Fruit fly (Drosophila melanogaster) whole organism, pupa: ENCODE results near the gene beta-Spec.

Source experiments
- CG13204 ChIP-seq: fragments of 200-800 bp; sonication (Bioruptor generic); optimal IDR thresholded peaks from 2 replicates; lab custom pipeline; 2018; ENCODE audit warnings: missing biosample characterization, mild to moderate bottlenecking, missing genetic modification characterization, moderate library complexity
- CG17806 ChIP-seq: fragments of 200-800 bp; sonication (Bioruptor generic); optimal IDR thresholded peaks from 2 replicates; lab custom pipeline; 2018; ENCODE audit warnings: missing biosample characterization, mild to moderate bottlenecking, missing genetic modification characterization, moderate library complexity
- CG9948 ChIP-seq: fragments of 200-800 bp; sonication (Bioruptor generic); optimal IDR thresholded peaks from 2 replicates; lab custom pipeline; 2018; ENCODE audit warnings: missing biosample characterization, mild to moderate bottlenecking, missing genetic modification characterization, moderate library complexity

DNA sequence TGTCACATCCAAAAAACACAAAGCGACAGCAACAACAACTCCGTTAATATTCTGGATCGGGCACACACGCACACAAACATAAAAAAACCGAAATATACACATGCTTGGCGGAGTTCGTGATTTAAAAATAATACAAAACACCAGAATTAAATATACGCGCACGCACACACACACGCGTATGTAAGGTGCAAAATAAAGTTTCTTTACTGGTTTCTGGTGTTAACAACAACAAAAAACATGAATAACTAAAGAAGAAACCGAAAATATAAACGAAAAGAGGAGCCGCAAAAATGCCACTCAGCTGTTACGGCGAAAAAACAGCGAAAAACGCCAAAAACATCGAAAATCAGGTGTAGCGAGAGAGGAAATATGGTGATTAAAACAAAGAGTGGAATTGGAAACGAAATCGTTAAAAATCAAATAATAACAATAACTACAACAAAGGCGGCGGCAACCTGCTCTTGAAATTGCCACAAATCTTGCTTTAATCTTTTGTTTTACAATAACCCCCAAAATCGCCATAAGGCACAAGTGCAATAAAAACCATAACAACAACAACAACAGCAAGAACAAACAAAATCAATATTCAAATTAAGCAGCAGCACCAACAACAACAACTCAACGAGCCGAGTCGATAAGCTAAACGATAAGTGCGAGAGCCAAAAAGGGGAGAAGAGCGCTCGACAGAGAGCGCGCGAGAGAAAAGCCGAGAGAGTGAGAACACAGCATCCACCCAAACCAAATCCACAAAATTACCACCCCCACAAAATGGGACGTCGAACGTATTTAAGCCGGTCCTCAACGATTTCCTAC is 53.3 kb downstream of the beta-Spec start:
- TF ChIP-seq CG9948 (tag; lab: Kevin White, UChicago) (no peak), CG13204 (GFP tag; lab: Kevin White, UChicago) (no peak), CG17806 (tag; lab: Kevin White, UChicago) (no peak)
